Fruit fly (Drosophila melanogaster): Measurements from ENCODE around the gene hfp.

dm6 chr3L:1463547-1463946, 38.8 kb downstream of the hfp start, which contains the start of gene rho:
- TF ChIP-seq Hr83 (GFP tag; optimal IDR thresholded peaks at IDR 0.05; ENCODE audit: poor library complexity, severe bottlenecking) (no peak), dsf (GFP tag; optimal IDR thresholded peaks at IDR 0.05; ENCODE audit: borderline replicate concordance) (no peak), Rel (GFP tag; optimal IDR thresholded peaks at IDR 0.05) (no peak), Rel (tag; optimal IDR thresholded peaks at IDR 0.05) (peak; percentile 29), OdsH (GFP tag; optimal IDR thresholded peaks at IDR 0.05) (no peak), CrebA (GFP tag; optimal IDR thresholded peaks at IDR 0.05; ENCODE audit: borderline replicate concordance) (peak; percentile 23), foxo (GFP tag; optimal IDR thresholded peaks at IDR 0.05) (peak in 1 of 2 experiments; percentile 17), Jra (GFP tag; optimal IDR thresholded peaks at IDR 0.05) (no peak), GATAd (GFP tag; optimal IDR thresholded peaks at IDR 0.05) (no peak)

Measured in whole organism, wandering third instar larva.